Fruit fly (Drosophila melanogaster) whole organism, embryonic: ENCODE results near the gene nwk.

Source experiments
- Aef1 ChIP-seq: fragments of 200-800 bp; sonication (Bioruptor generic); IDR thresholded peaks from 3 replicates; pipeline ENCODE4 v1.3.6; 2022; ENCODE audit warnings: missing biosample characterization, missing genetic modification characterization
- BtbVII ChIP-seq: fragments of 200-800 bp; sonication (Bioruptor generic); optimal IDR thresholded peaks from 3 replicates; lab custom pipeline; 2017; ENCODE audit warnings: missing biosample characterization, mild to moderate bottlenecking, missing genetic modification characterization
- CG10267 ChIP-seq: fragments of 200-800 bp; sonication (Bioruptor generic); optimal IDR thresholded peaks from 2 replicates; lab custom pipeline; 2018; ENCODE audit warnings: missing biosample characterization, mild to moderate bottlenecking, missing genetic modification characterization, moderate library complexity
- CG10543 ChIP-seq: fragments of 200-800 bp; sonication (Bioruptor generic); optimal IDR thresholded peaks from 3 replicates; lab custom pipeline; 2017; ENCODE audit warnings: missing biosample characterization, mild to moderate bottlenecking, missing genetic modification characterization, moderate library complexity
- CG11504 ChIP-seq: fragments of 200-800 bp; sonication (Bioruptor generic); optimal IDR thresholded peaks from 3 replicates; lab custom pipeline; 2019; ENCODE audit warnings: missing biosample characterization, mild to moderate bottlenecking, missing genetic modification characterization, moderate library complexity
- CG11696 ChIP-seq: fragments of 200-800 bp; sonication (Bioruptor generic); IDR thresholded peaks from 2 replicates; pipeline ENCODE4 v1.3.6; 2022; ENCODE audit warnings: missing biosample characterization, missing genetic modification characterization
- CG12769 ChIP-seq: fragments of 200-800 bp; sonication (Bioruptor generic); optimal IDR thresholded peaks from 2 replicates; lab custom pipeline; 2019; ENCODE audit warnings: missing biosample characterization, mild to moderate bottlenecking, missing genetic modification characterization, moderate library complexity
- CG13287 ChIP-seq: fragments of 200-800 bp; sonication (Bioruptor generic); IDR thresholded peaks from 2 replicates; pipeline ENCODE4 v1.3.6; 2022; ENCODE audit warnings: missing biosample characterization, missing genetic modification characterization; ENCODE audit not compliant: partially characterized antibody
- CG14014 ChIP-seq: fragments of 200-800 bp; sonication (Bioruptor generic); IDR thresholded peaks from 2 replicates; pipeline ENCODE4 v1.3.6; 2022; ENCODE audit warnings: missing biosample characterization, missing genetic modification characterization
- CG14860 ChIP-seq: fragments of 200-800 bp; sonication (Bioruptor generic); IDR thresholded peaks from 3 replicates; pipeline ENCODE4 v1.3.6; 2022; ENCODE audit warnings: missing biosample characterization, missing genetic modification characterization; ENCODE audit not compliant: partially characterized antibody
- CG15073 ChIP-seq: fragments of 200-800 bp; sonication (Bioruptor generic); optimal IDR thresholded peaks from 2 replicates; lab custom pipeline; 2016; ENCODE audit warnings: missing biosample characterization, missing genetic modification characterization
- CG17186 ChIP-seq: fragments of 200-800 bp; sonication (Bioruptor generic); optimal IDR thresholded peaks from 3 replicates; lab custom pipeline; 2017; ENCODE audit warnings: missing biosample characterization, missing genetic modification reagents, missing genetic modification characterization
- CG17612 ChIP-seq: fragments of 200-800 bp; sonication (Bioruptor generic); IDR thresholded peaks from 2 replicates; pipeline ENCODE4 v1.3.6; 2022; ENCODE audit warnings: missing biosample characterization, missing genetic modification characterization
- CG17912 ChIP-seq: fragments of 200-800 bp; sonication (Bioruptor generic); optimal IDR thresholded peaks from 2 replicates; lab custom pipeline; 2018; ENCODE audit warnings: missing biosample characterization, mild to moderate bottlenecking, missing genetic modification characterization
- CG2712 ChIP-seq: fragments of 200-800 bp; optimal IDR thresholded peaks from 3 replicates; lab custom pipeline; 2019; ENCODE audit warnings: missing biosample characterization, mild to moderate bottlenecking, missing genetic modification characterization, moderate library complexity
- CG31388 ChIP-seq: fragments of 200-800 bp; sonication (Bioruptor generic); optimal IDR thresholded peaks from 2 replicates; lab custom pipeline; 2016; ENCODE audit warnings: missing biosample characterization, missing genetic modification characterization
- CG31441 ChIP-seq: fragments of 200-800 bp; sonication (Bioruptor generic); IDR thresholded peaks from 2 replicates; pipeline ENCODE4 v1.3.6; 2022; ENCODE audit warnings: missing biosample characterization, missing genetic modification characterization
- CG4282 ChIP-seq: fragments of 200-800 bp; sonication (Bioruptor generic); optimal IDR thresholded peaks from 2 replicates; lab custom pipeline; 2016; ENCODE audit warnings: missing biosample characterization, missing genetic modification characterization
- CG6689 ChIP-seq: fragments of 200-800 bp; sonication (Bioruptor generic); IDR thresholded peaks from 2 replicates; pipeline ENCODE4 v1.3.6; 2022; ENCODE audit warnings: missing biosample characterization, missing genetic modification characterization
- CG6854 ChIP-seq: fragments of 200-800 bp; sonication (Bioruptor generic); optimal IDR thresholded peaks from 3 replicates; lab custom pipeline; 2017; ENCODE audit warnings: missing biosample characterization, mild to moderate bottlenecking, missing genetic modification characterization
- CG8281 ChIP-seq: fragments of 200-800 bp; sonication (Bioruptor generic); optimal IDR thresholded peaks from 2 replicates; lab custom pipeline; 2018; ENCODE audit warnings: missing biosample characterization, mild to moderate bottlenecking, missing genetic modification characterization, moderate library complexity
- CG9797 ChIP-seq: fragments of 200-800 bp; sonication (Bioruptor generic); optimal IDR thresholded peaks from 3 replicates; lab custom pipeline; 2018; ENCODE audit warnings: missing biosample characterization, mild to moderate bottlenecking, missing genetic modification characterization
- CG9932 ChIP-seq: fragments of 200-800 bp; sonication (Bioruptor generic); IDR thresholded peaks from 2 replicates; pipeline ENCODE4 v1.3.6; 2022; ENCODE audit warnings: missing biosample characterization, missing genetic modification characterization
- CoRest ChIP-seq: fragments of 200-800 bp; sonication (Bioruptor generic); optimal IDR thresholded peaks from 3 replicates; lab custom pipeline; 2018; ENCODE audit warnings: missing biosample characterization, mild to moderate bottlenecking, missing genetic modification characterization, moderate library complexity
- Dbx ChIP-seq: fragments of 200-800 bp; sonication (Bioruptor generic); IDR thresholded peaks from 3 replicates; pipeline ENCODE4 v1.3.6; 2022; ENCODE audit warnings: missing biosample characterization, missing genetic modification characterization
- ERR ChIP-seq: fragments of 200-800 bp; sonication (Bioruptor generic); optimal IDR thresholded peaks from 2 replicates; lab custom pipeline; 2016; ENCODE audit warnings: missing biosample characterization, missing genetic modification characterization
- Hand ChIP-seq: fragments of 200-800 bp; sonication (Bioruptor generic); optimal IDR thresholded peaks from 2 replicates; lab custom pipeline; 2017; ENCODE audit warnings: mild to moderate bottlenecking, missing biosample characterization, missing genetic modification reagents, missing genetic modification characterization
- Hey ChIP-seq: fragments of 200-800 bp; sonication (Bioruptor generic); optimal IDR thresholded peaks from 3 replicates; lab custom pipeline; 2018; ENCODE audit warnings: missing biosample characterization, mild to moderate bottlenecking, missing genetic modification characterization
- Hsf ChIP-seq: fragments of 200-800 bp; sonication (Bioruptor generic); optimal IDR thresholded peaks from 3 replicates; lab custom pipeline; 2016; ENCODE audit warnings: missing biosample characterization, missing genetic modification characterization
- MTF-1 ChIP-seq: fragments of 200-800 bp; sonication (Bioruptor generic); optimal IDR thresholded peaks from 2 replicates; lab custom pipeline; 2018; ENCODE audit warnings: missing biosample characterization, mild to moderate bottlenecking, missing genetic modification characterization, borderline replicate concordance
- Max ChIP-seq: fragments of 200-800 bp; sonication (Bioruptor generic); optimal IDR thresholded peaks from 2 replicates; lab custom pipeline; 2016; ENCODE audit warnings: missing biosample characterization, mild to moderate bottlenecking, missing genetic modification characterization
- Mes4 ChIP-seq: fragments of 200-800 bp; sonication (Bioruptor generic); optimal IDR thresholded peaks from 2 replicates; lab custom pipeline; 2016; ENCODE audit warnings: missing biosample characterization, missing genetic modification characterization
- Mrtf ChIP-seq: fragments of 200-800 bp; sonication (Bioruptor generic); IDR thresholded peaks from 3 replicates; pipeline ENCODE4 v1.3.6; 2022; ENCODE audit warnings: missing biosample characterization, missing genetic modification characterization
- NC2α ChIP-seq: fragments of 200-800 bp; sonication (Bioruptor generic); optimal IDR thresholded peaks from 2 replicates; lab custom pipeline; 2016; ENCODE audit warnings: missing biosample characterization, missing genetic modification characterization
- NfI ChIP-seq: fragments of 200-800 bp; sonication (Bioruptor generic); optimal IDR thresholded peaks from 3 replicates; lab custom pipeline; 2018; ENCODE audit warnings: missing biosample characterization, mild to moderate bottlenecking, missing genetic modification characterization, moderate library complexity
- Six4 ChIP-seq: fragments of 200-800 bp; sonication (Bioruptor generic); optimal IDR thresholded peaks from 2 replicates; lab custom pipeline; 2016; ENCODE audit warnings: missing biosample characterization, missing genetic modification characterization
- Spps ChIP-seq: fragments of 200-800 bp; sonication (Bioruptor generic); optimal IDR thresholded peaks from 2 replicates; lab custom pipeline; 2018; ENCODE audit warnings: missing biosample characterization, mild to moderate bottlenecking, missing genetic modification characterization
- Sry-δ ChIP-seq: fragments of 200-800 bp; sonication (Bioruptor generic); optimal IDR thresholded peaks from 2 replicates; lab custom pipeline; 2016; ENCODE audit warnings: missing biosample characterization, missing genetic modification characterization
- Stat92E ChIP-seq, 3 experiments: fragments of >200 bp in 2 of 3; fragments of 200-800 bp in 1 of 3; sonication (Bioruptor generic) in 1 of 3; optimal IDR thresholded peaks; 2 replicates each; lab custom pipeline; 2017 to 2019; ENCODE audit warnings: missing biosample characterization in 3 of 3, missing genetic modification characterization in 3 of 3, mild to moderate bottlenecking in 1 of 3, moderate library complexity in 1 of 3
- chm ChIP-seq: fragments of 200-800 bp; sonication (Bioruptor generic); IDR thresholded peaks from 2 replicates; pipeline ENCODE4 v1.3.6; 2022; ENCODE audit warnings: missing biosample characterization, missing genetic modification characterization
- crc ChIP-seq: fragments of 200-800 bp; sonication (Bioruptor generic); optimal IDR thresholded peaks from 2 replicates; lab custom pipeline; 2016; ENCODE audit warnings: missing biosample characterization, missing genetic modification characterization
- dati ChIP-seq: fragments of 200-800 bp; sonication (Bioruptor generic); IDR thresholded peaks from 2 replicates; pipeline ENCODE4 v1.3.6; 2022; ENCODE audit warnings: missing biosample characterization, missing genetic modification characterization
- hb ChIP-seq: fragments of 200-800 bp; sonication (Bioruptor generic); IDR thresholded peaks from 3 replicates; pipeline ENCODE4 v1.3.6; 2022; ENCODE audit warnings: missing biosample characterization, missing genetic modification characterization; ENCODE audit not compliant: partially characterized antibody
- hth ChIP-seq: fragments of >200 bp; optimal IDR thresholded peaks from 2 replicates; lab custom pipeline; 2017; ENCODE audit warnings: inconsistent platforms
- otp ChIP-seq: fragments of 200-800 bp; sonication (Bioruptor generic); IDR thresholded peaks from 3 replicates; pipeline ENCODE4, ENCODE4 v1.3.6; 2022; ENCODE audit warnings: missing biosample characterization, missing genetic modification characterization
- psq ChIP-seq: fragments of 200-800 bp; sonication (Bioruptor generic); optimal IDR thresholded peaks from 2 replicates; lab custom pipeline; 2017; ENCODE audit warnings: missing biosample characterization, missing genetic modification characterization
- seq ChIP-seq: fragments of 200-800 bp; sonication (Bioruptor generic); IDR thresholded peaks from 2 replicates; pipeline ENCODE4 v1.3.6; 2022; ENCODE audit warnings: missing biosample characterization, missing genetic modification characterization
- so ChIP-seq: fragments of 200-800 bp; sonication (Bioruptor generic); IDR thresholded peaks from 3 replicates; pipeline ENCODE4 v1.3.6; 2022; ENCODE audit warnings: missing biosample characterization, missing genetic modification characterization
- zfh2 ChIP-seq: fragments of 200-800 bp; sonication (Bioruptor generic); optimal IDR thresholded peaks from 2 replicates; lab custom pipeline; 2016; ENCODE audit warnings: missing biosample characterization, missing genetic modification characterization

nwk gene

dm6 chr3L:9128700-9129582 lies 8.7 kb upstream of the nwk start (continued):
- TF ChIP-seq Dbx (GFP tag; lab: Robert Waterston, UW) (no peak), CG17912 (GFP tag; lab: Kevin White, UChicago) (peak; percentile 10), CoRest (tag; lab: Kevin White, UChicago) (peak; percentile 86), CG6689 (GFP tag; lab: Robert Waterston, UW) (0 out of 2 replicates have a peak, but pooled peaks have one; percentile 30), CG17186 (GFP tag; lab: Kevin White, UChicago) (no peak), Aef1 (GFP tag; lab: Robert Waterston, UW) (0 out of 3 replicates have a peak, but pooled peaks have one; percentile 20), Max (peak; percentile 44), CG8281 (tag; lab: Kevin White, UChicago) (peak; percentile 6), psq (GFP tag; lab: Kevin White, UChicago) (peak; percentile 38), crc (no peak), dati (GFP tag; lab: Robert Waterston, UW) (no peak), CG13287 (GFP tag; lab: Robert Waterston, UW) (no peak), CG31441 (GFP tag; lab: Robert Waterston, UW) (peak; percentile 84), Six4 (GFP tag; lab: Kevin White, UChicago) (peak; percentile 59), ERR (no peak), Hand (GFP tag; lab: Kevin White, UChicago) (no peak), Hsf (GFP tag; lab: Kevin White, UChicago) (peak; percentile 41), CG17612 (GFP tag; lab: Robert Waterston, UW) (no peak), Mrtf (GFP tag; lab: Robert Waterston, UW) (no peak), CG10267 (peak; percentile 73), Hey (tag; lab: Kevin White, UChicago) (no peak), Spps (peak; percentile 61), zfh2 (no peak), CG11504 (peak; percentile 81), chm (no peak), so (GFP tag; lab: Robert Waterston, UW) (peak; percentile 39; the same call in 1 of the 3 replicates), CG6854 (GFP tag; lab: Kevin White, UChicago) (no peak), NC2α (GFP tag; lab: Kevin White, UChicago) (no peak), CG15073 (GFP tag; lab: Kevin White, UChicago) (no peak), CG2712 (tag; lab: Kevin White, UChicago) (peak; percentile 83), CG9932 (GFP tag; lab: Robert Waterston, UW) (0 out of 2 replicates have a peak, but pooled peaks have one; percentile 10), CG31388 (peak; percentile 40), CG4282 (GFP tag; lab: Kevin White, UChicago) (no peak), hth (no peak), CG12769 (tag; lab: Kevin White, UChicago) (no peak), CG10543 (GFP tag; lab: Kevin White, UChicago) (no peak), CG9797 (GFP tag; lab: Kevin White, UChicago) (no peak), CG11696 (GFP tag; lab: Robert Waterston, UW) (no peak; the same call in 1 of the 2 replicates), CG14014 (GFP tag; lab: Robert Waterston, UW) (no peak), Mes4 (GFP tag; lab: Kevin White, UChicago) (no peak), BtbVII (GFP tag; lab: Kevin White, UChicago) (no peak), otp (no peak), MTF-1 (GFP tag; lab: Kevin White, UChicago) (no peak), CG14860 (GFP tag; lab: Robert Waterston, UW) (no peak), seq (no peak; the same call in 1 of the 2 replicates), hb (no peak), Stat92E (GFP tag; optimal IDR thresholded peaks at IDR 0.05; lab: Kevin White, UChicago) (peak in 1 of 3 experiments; percentile 26), Sry-δ (no peak), NfI (peak; percentile 53)
